2 fruit fly cellular contexts compared by ENCODE assay signal in the genomic region with DNA sequence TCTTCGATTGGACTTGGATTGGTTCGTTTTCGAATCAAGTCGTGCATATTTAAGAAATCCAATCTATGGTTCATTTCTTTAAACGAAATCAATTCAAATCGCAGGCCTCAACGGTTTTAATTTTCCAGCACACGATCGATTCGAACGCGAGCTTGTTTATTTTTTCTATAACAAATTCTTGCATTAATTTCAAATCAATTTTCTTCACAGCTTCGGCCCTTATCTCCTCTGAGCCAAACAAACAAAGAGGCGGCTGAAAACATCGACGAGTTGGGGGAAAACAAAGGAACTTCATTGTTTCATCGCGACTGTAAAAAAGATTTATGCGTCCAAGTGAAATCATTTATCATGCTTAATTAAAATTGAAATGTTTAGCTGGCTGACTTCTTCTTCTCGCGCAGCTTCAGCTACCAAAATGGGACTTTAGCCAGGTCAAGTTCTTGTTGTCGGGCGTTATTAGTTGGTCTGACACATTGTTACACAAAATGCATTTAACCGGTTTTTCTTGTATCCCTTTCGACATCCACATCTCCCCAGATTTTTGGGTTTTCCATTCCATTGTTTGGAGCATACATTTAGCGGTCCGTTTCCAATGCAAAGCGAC.
TF ChIP-seq lines count a peak whose summit lies in the region.

No protein-coding gene starts in this region.

- no peak for TF ChIP-seq CTCF in whole organism, embryonic (GFP tag; optimal IDR thresholded peaks at IDR 0.05; lab: Kevin White, UChicago)

TF ChIP-seq in whole organism, embryonic, 481 proteins besides CTCF, POLR2A, EP300 and RAD21:
- TF ChIP-seq Awh (GFP tag; IDR thresholded peaks at IDR 0.05; lab: Robert Waterston, UW) (peak; percentile 20; the same call in 1 of the 2 replicates), kni (GFP tag; optimal IDR thresholded peaks at IDR 0.05; lab: Kevin White, UChicago) (peak; percentile 59), ttk (GFP tag; IDR thresholded peaks at IDR 0.05; lab: Robert Waterston, UW) (no peak), sd (tag; optimal IDR thresholded peaks at IDR 0.05; lab: Kevin White, UChicago) (peak; percentile 91), abd-A (tag; optimal IDR thresholded peaks at IDR 0.05; lab: Kevin White, UChicago) (peak; percentile 66), vvl (GFP tag; IDR thresholded peaks at IDR 0.05; lab: Robert Waterston, UW) (peak; percentile 45; the same call in 1 of the 2 replicates), dmrt11E (tag; optimal IDR thresholded peaks at IDR 0.05; lab: Kevin White, UChicago) (no peak)

TF ChIP-seq in whole organism, prepupa, 60 proteins besides CTCF, POLR2A, EP300 and RAD21:
- TF ChIP-seq dsx (GFP tag; optimal IDR thresholded peaks at IDR 0.05; lab: Kevin White, UChicago; ENCODE audit: poor library complexity, severe bottlenecking) (no peak), Eip78C (GFP tag; lab: Kevin White, UChicago) (peak; percentile 18), fd59A (GFP tag; optimal IDR thresholded peaks at IDR 0.05; lab: Kevin White, UChicago) (no peak), CG8119 (GFP tag; IDR thresholded peaks at IDR 0.05; lab: Robert Waterston, UW) (no peak), svp (GFP tag; lab: Kevin White, UChicago) (peak; percentile 12), cyc (GFP tag; optimal IDR thresholded peaks at IDR 0.05; lab: Kevin White, UChicago) (no peak)
